Worm (Caenorhabditis elegans): ENCODE measurements around the gene dss-1.

dss-1 gene

ce11 chrIII:1210638-1211037 is 14.5 kb upstream of the dss-1 start:
- TF ChIP-seq ceh-16 (tag; optimal IDR thresholded peaks at IDR 0.05) (no peak), nhr-25 (tag; optimal IDR thresholded peaks at IDR 0.05) (no peak), crh-2 (tag; optimal IDR thresholded peaks at IDR 0.05) (no peak), elt-3 (tag; optimal IDR thresholded peaks at IDR 0.05) (no peak), ztf-11 (tag; optimal IDR thresholded peaks at IDR 0.05) (no peak), nhr-10 (tag; optimal IDR thresholded peaks at IDR 0.05) (no peak)

- TF ChIP-seq C34F6.9 (tag; optimal IDR thresholded peaks at IDR 0.05) (peak; percentile 34), lsy-2 (tag; optimal IDR thresholded peaks at IDR 0.05) (peak in 1 of 2 experiments; percentile 55), lin-13 (GFP tag; optimal IDR thresholded peaks at IDR 0.05) (peak; percentile 58), nhr-6 (tag; optimal IDR thresholded peaks at IDR 0.05) (no peak), nhr-129 (tag; optimal IDR thresholded peaks at IDR 0.05) (peak; percentile 21), lin-39 (tag; optimal IDR thresholded peaks at IDR 0.05) (no peak), unc-55 (GFP tag; optimal IDR thresholded peaks at IDR 0.05) (peak; percentile 56), nhr-237 (tag; optimal IDR thresholded peaks at IDR 0.05) (no peak), skn-1 (tag; optimal IDR thresholded peaks at IDR 0.05) (no peak), gmeb-1 (tag; optimal IDR thresholded peaks at IDR 0.05) (peak; percentile 84), Y55F3AM.14 (GFP tag; optimal IDR thresholded peaks at IDR 0.05) (no peak)
These were observed 11.8 kb upstream of the dss-1 start, which contains the start of gene orc-3 for ce11 chrIII:1207852-1208251. Gene orc-3, plus strand, starts transcription at chrIII:1208133.

DNA sequence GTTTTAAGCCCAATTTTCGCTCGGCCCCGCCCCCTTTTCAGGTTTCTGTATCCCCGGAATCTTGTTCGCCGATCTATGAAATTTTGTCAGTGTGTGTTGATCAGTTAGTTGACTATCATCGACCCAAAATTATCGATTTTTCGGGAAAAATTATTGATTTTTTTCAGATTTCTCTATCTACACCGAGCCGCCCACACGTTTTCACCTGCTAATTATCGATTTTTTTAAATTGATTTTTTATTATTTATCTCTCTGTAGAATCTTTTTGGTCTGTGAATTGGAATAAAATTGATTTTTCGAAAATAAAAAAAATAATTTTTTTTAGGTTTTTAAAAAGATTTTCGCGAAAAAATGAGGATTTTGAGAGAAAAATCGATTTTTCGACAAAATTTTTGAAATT is 10.9 kb upstream of the dss-1 start:
- TF ChIP-seq nhr-129 (tag; optimal IDR thresholded peaks at IDR 0.05) (no peak), Y55F3AM.14 (GFP tag; optimal IDR thresholded peaks at IDR 0.05) (no peak), C34F6.9 (tag; optimal IDR thresholded peaks at IDR 0.05) (no peak), blmp-1 (tag; optimal IDR thresholded peaks at IDR 0.05; ENCODE audit: insufficient read depth) (no peak), lin-11 (tag; optimal IDR thresholded peaks at IDR 0.05) (no peak), snpc-4 (tag; optimal IDR thresholded peaks at IDR 0.05) (no peak), ZK546.5 (tag; optimal IDR thresholded peaks at IDR 0.05) (no peak), nhr-21 (tag; optimal IDR thresholded peaks at IDR 0.05) (no peak), ama-1 (optimal IDR thresholded peaks at IDR 0.05) (no peak), lsy-2 (tag; optimal IDR thresholded peaks at IDR 0.05) (no peak), ceh-16 (tag; optimal IDR thresholded peaks at IDR 0.05) (no peak), ceh-82 (tag; optimal IDR thresholded peaks at IDR 0.05) (no peak), ztf-1 (GFP tag; conservative IDR thresholded peaks at IDR 0.05) (no peak), R02D3.7 (tag; optimal IDR thresholded peaks at IDR 0.05) (no peak), alr-1 (tag; optimal IDR thresholded peaks at IDR 0.05) (no peak), unc-62 (GFP tag; optimal IDR thresholded peaks at IDR 0.05) (no peak), ztf-11 (tag; optimal IDR thresholded peaks at IDR 0.05) (no peak), sma-3 (GFP tag; optimal IDR thresholded peaks at IDR 0.05) (no peak), nhr-6 (tag; optimal IDR thresholded peaks at IDR 0.05) (no peak), mdl-1 (tag; optimal IDR thresholded peaks at IDR 0.05) (no peak)

DNA sequence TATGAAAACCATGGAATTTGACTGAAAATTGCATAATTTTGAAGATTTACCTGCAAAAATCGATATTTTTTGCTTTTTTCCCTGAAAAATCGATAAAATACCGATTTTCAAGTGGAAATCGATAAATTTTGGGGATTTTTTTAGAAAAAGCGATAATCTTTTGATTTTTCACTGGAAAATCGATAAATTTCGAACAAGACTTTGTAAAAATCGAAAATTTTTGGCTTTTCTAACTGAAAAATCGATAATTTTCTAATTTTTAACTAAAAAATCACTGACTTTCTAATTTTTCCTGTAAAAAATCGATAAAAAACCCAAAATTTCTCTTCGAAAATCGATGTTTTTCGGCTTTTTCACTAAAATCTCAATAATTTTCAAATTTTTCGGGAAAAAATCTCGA is 10.2 kb upstream of the dss-1 start:
- no peak for TF ChIP-seq unc-39 (tag; optimal IDR thresholded peaks at IDR 0.05)
- TF ChIP-seq aly-2 (tag; optimal IDR thresholded peaks at IDR 0.05): no peak
- no peak for TF ChIP-seq peb-1 (tag; optimal IDR thresholded peaks at IDR 0.05)
- TF ChIP-seq Y55F3AM.14 (GFP tag; optimal IDR thresholded peaks at IDR 0.05): no peak
- no peak for TF ChIP-seq nhr-77 (tag; optimal IDR thresholded peaks at IDR 0.05)
- no peak for TF ChIP-seq nhr-129 (tag; optimal IDR thresholded peaks at IDR 0.05)
- TF ChIP-seq elt-1 (tag; optimal IDR thresholded peaks at IDR 0.05): no peak
- TF ChIP-seq sem-4 (tag; optimal IDR thresholded peaks at IDR 0.05): no peak
- no peak for TF ChIP-seq nhr-23 (tag; optimal IDR thresholded peaks at IDR 0.05)
- TF ChIP-seq crh-2 (tag; optimal IDR thresholded peaks at IDR 0.05): no peak

DNA sequence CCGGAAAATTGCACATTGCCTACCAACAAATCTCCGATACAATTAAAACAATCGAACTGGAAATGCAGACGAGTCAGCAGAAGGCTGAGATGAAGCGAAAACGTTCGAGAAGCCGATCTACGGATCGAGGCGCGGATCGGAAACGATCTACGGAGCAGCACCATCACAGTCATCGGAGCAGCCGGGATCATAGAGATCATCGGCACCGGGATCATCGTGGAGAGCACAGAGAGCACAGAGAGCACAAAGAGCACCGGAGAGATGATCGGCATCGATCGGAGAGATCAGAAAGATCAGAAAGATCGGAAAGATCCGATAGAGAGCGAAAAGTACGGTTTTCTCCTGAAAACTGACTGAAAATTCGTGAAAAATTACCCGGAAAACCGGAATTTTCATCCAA is 9.3 kb upstream of the dss-1 start:
- no peak for TF ChIP-seq nhr-21 (tag; optimal IDR thresholded peaks at IDR 0.05)
- TF ChIP-seq nhr-6 (tag; optimal IDR thresholded peaks at IDR 0.05): no peak
- no peak for TF ChIP-seq sem-4 (tag; optimal IDR thresholded peaks at IDR 0.05)
- no peak for TF ChIP-seq nhr-237 (tag; optimal IDR thresholded peaks at IDR 0.05)
- TF ChIP-seq fos-1 (tag; optimal IDR thresholded peaks at IDR 0.05): no peak

Data from whole organism, L2 larva.